Worm (Caenorhabditis elegans): ENCODE data around the gene C17F4.12.

The C17F4.12 gene

ce11 chrII:3267815-3268214 lies 23.8 kb upstream of the C17F4.12 start:
- no peak for TF ChIP-seq hmg-4 (GFP tag; optimal IDR thresholded peaks at IDR 0.05)
- TF ChIP-seq aly-1 (tag; optimal IDR thresholded peaks at IDR 0.05) = no peak
- peak; percentile 60; the same call in 1 of the 2 replicates for TF ChIP-seq flt-1 (GFP tag; IDR thresholded peaks at IDR 0.05)
- TF ChIP-seq tbx-37 (GFP tag; conservative IDR thresholded peaks at IDR 0.05) = no peak
- TF ChIP-seq ceh-13 (GFP tag; optimal IDR thresholded peaks at IDR 0.05) = peak; percentile 49
- TF ChIP-seq pes-1 (GFP tag; IDR thresholded peaks at IDR 0.05) = peak; percentile 82
- TF ChIP-seq hnd-1 (tag; optimal IDR thresholded peaks at IDR 0.05) = peak; percentile 1
- no peak for TF ChIP-seq F13C5.2 (tag; optimal IDR thresholded peaks at IDR 0.05)
- peak; percentile 58 for TF ChIP-seq tbx-11 (GFP tag; IDR thresholded peaks at IDR 0.05)
- TF ChIP-seq scrt-1 (GFP tag; IDR thresholded peaks at IDR 0.05) = 0 out of 2 replicates have a peak, but pooled peaks have one; percentile 19

- TF ChIP-seq scrt-1 (GFP tag; IDR thresholded peaks at IDR 0.05) = no peak
- no peak for TF ChIP-seq aly-1 (tag; optimal IDR thresholded peaks at IDR 0.05)
- TF ChIP-seq tbx-37 (GFP tag; conservative IDR thresholded peaks at IDR 0.05) = no peak
- TF ChIP-seq ceh-13 (GFP tag; optimal IDR thresholded peaks at IDR 0.05) = no peak
- TF ChIP-seq pes-1 (GFP tag; IDR thresholded peaks at IDR 0.05) = no peak
- TF ChIP-seq tbx-11 (GFP tag; IDR thresholded peaks at IDR 0.05) = no peak
Measured at ce11 chrII:3267365-3267764, 23.4 kb upstream of the C17F4.12 start, which contains the start of gene F02E11.7. TSS of gene F02E11.7 (plus strand) at chrII:3267665.

- TF ChIP-seq hmg-4 (GFP tag; optimal IDR thresholded peaks at IDR 0.05) (no peak), tbx-37 (GFP tag; conservative IDR thresholded peaks at IDR 0.05) (no peak), F13C5.2 (tag; optimal IDR thresholded peaks at IDR 0.05) (no peak), aly-1 (tag; optimal IDR thresholded peaks at IDR 0.05) (no peak), pes-1 (GFP tag; IDR thresholded peaks at IDR 0.05) (no peak), hmbx-1 (tag; optimal IDR thresholded peaks at IDR 0.05) (no peak), scrt-1 (GFP tag; IDR thresholded peaks at IDR 0.05) (no peak), hnd-1 (tag; optimal IDR thresholded peaks at IDR 0.05) (no peak), sea-1 (GFP tag; conservative IDR thresholded peaks at IDR 0.05) (no peak), ceh-36 (tag; optimal IDR thresholded peaks at IDR 0.05) (no peak), tbx-11 (GFP tag; IDR thresholded peaks at IDR 0.05) (no peak), B0310.2 (tag; optimal IDR thresholded peaks at IDR 0.05) (no peak), ets-7 (tag; optimal IDR thresholded peaks at IDR 0.05) (no peak), ama-1 (optimal IDR thresholded peaks at IDR 0.05) (no peak), tra-4 (tag; optimal IDR thresholded peaks at IDR 0.05) (no peak), ceh-13 (GFP tag; optimal IDR thresholded peaks at IDR 0.05) (no peak)
Measured at ce11 chrII:3264704-3265103, 20.7 kb upstream of the C17F4.12 start.

- no peak for TF ChIP-seq tra-4 (tag; optimal IDR thresholded peaks at IDR 0.05)
- no peak for TF ChIP-seq flt-1 (GFP tag; IDR thresholded peaks at IDR 0.05)
- no peak for TF ChIP-seq scrt-1 (GFP tag; IDR thresholded peaks at IDR 0.05)
- TF ChIP-seq hnd-1 (tag; optimal IDR thresholded peaks at IDR 0.05) = no peak
- no peak for TF ChIP-seq F13C5.2 (tag; optimal IDR thresholded peaks at IDR 0.05)
Measured at ce11 chrII:3262504-3262903, 18.5 kb upstream of the C17F4.12 start, which contains the start of gene F02E11.2. TSS of gene F02E11.2 (plus strand) at chrII:3262804.

- TF ChIP-seq tra-4 (tag; optimal IDR thresholded peaks at IDR 0.05) (no peak), hmbx-1 (tag; optimal IDR thresholded peaks at IDR 0.05) (no peak), scrt-1 (GFP tag; IDR thresholded peaks at IDR 0.05) (no peak), tbx-37 (GFP tag; conservative IDR thresholded peaks at IDR 0.05) (no peak), sea-1 (GFP tag; conservative IDR thresholded peaks at IDR 0.05) (no peak), hnd-1 (tag; optimal IDR thresholded peaks at IDR 0.05) (no peak), ets-7 (tag; optimal IDR thresholded peaks at IDR 0.05) (no peak), pes-1 (GFP tag; IDR thresholded peaks at IDR 0.05) (no peak), B0310.2 (tag; optimal IDR thresholded peaks at IDR 0.05) (no peak), tbx-11 (GFP tag; IDR thresholded peaks at IDR 0.05) (no peak), F13C5.2 (tag; optimal IDR thresholded peaks at IDR 0.05) (no peak), aly-1 (tag; optimal IDR thresholded peaks at IDR 0.05) (no peak), ceh-13 (GFP tag; optimal IDR thresholded peaks at IDR 0.05) (no peak), ceh-36 (tag; optimal IDR thresholded peaks at IDR 0.05) (no peak), hmg-4 (GFP tag; optimal IDR thresholded peaks at IDR 0.05) (no peak), flt-1 (GFP tag; IDR thresholded peaks at IDR 0.05) (no peak)
Measured at ce11 chrII:3259254-3259653, 15.3 kb upstream of the C17F4.12 start, which contains the start of gene gcy-19. TSS of gene gcy-19 (minus strand) at chrII:3259354.

ce11 chrII:3251782-3252181 lies 7.8 kb upstream of the C17F4.12 start:
- TF ChIP-seq aly-1 (tag; optimal IDR thresholded peaks at IDR 0.05) = no peak
- no peak for TF ChIP-seq B0310.2 (tag; optimal IDR thresholded peaks at IDR 0.05)
- TF ChIP-seq ceh-13 (GFP tag; optimal IDR thresholded peaks at IDR 0.05) = no peak
- no peak for TF ChIP-seq scrt-1 (GFP tag; IDR thresholded peaks at IDR 0.05)
- TF ChIP-seq tbx-11 (GFP tag; IDR thresholded peaks at IDR 0.05) = no peak
- no peak for TF ChIP-seq tra-4 (tag; optimal IDR thresholded peaks at IDR 0.05)
- TF ChIP-seq tbx-37 (GFP tag; conservative IDR thresholded peaks at IDR 0.05) = no peak
- no peak for TF ChIP-seq ets-7 (tag; optimal IDR thresholded peaks at IDR 0.05)
- TF ChIP-seq F13C5.2 (tag; optimal IDR thresholded peaks at IDR 0.05) = no peak
- no peak for TF ChIP-seq hnd-1 (tag; optimal IDR thresholded peaks at IDR 0.05)
- no peak for TF ChIP-seq ceh-36 (tag; optimal IDR thresholded peaks at IDR 0.05)

- TF ChIP-seq B0310.2 (tag; optimal IDR thresholded peaks at IDR 0.05) (no peak), sea-1 (GFP tag; conservative IDR thresholded peaks at IDR 0.05) (no peak), hnd-1 (tag; optimal IDR thresholded peaks at IDR 0.05) (no peak), hmbx-1 (tag; optimal IDR thresholded peaks at IDR 0.05) (no peak), pes-1 (GFP tag; IDR thresholded peaks at IDR 0.05) (no peak), tra-4 (tag; optimal IDR thresholded peaks at IDR 0.05) (no peak), ceh-13 (GFP tag; optimal IDR thresholded peaks at IDR 0.05) (no peak), tbx-11 (GFP tag; IDR thresholded peaks at IDR 0.05) (no peak), F13C5.2 (tag; optimal IDR thresholded peaks at IDR 0.05) (no peak), aly-1 (tag; optimal IDR thresholded peaks at IDR 0.05) (no peak), tbx-37 (GFP tag; conservative IDR thresholded peaks at IDR 0.05) (no peak)
Measured at ce11 chrII:3250195-3250594, 6.2 kb upstream of the C17F4.12 start.

- TF ChIP-seq tra-4 (tag; optimal IDR thresholded peaks at IDR 0.05) (no peak), ceh-36 (tag; optimal IDR thresholded peaks at IDR 0.05) (no peak), hmg-4 (GFP tag; optimal IDR thresholded peaks at IDR 0.05) (no peak), aly-1 (tag; optimal IDR thresholded peaks at IDR 0.05) (no peak)
Measured at ce11 chrII:3249406-3249805, 5.4 kb upstream of the C17F4.12 start, which contains the start of gene clec-124. TSS of gene clec-124 (plus strand) at chrII:3249706.
